Worm (Caenorhabditis elegans) whole organism, L3 larva: ENCODE data around the gene syd-2.
A peak's percentile ranks its signal among the peaks of the same experiment; 100 is the strongest.

Experiments used
- R02D3.7 ChIP-seq: fragments of 150-350 bp; optimal IDR thresholded peaks from 2 replicates; lab custom pipeline; 2014; ENCODE audit warnings: missing biosample characterization, missing genetic modification characterization
- ZK546.5 ChIP-seq: sonication (generic microtip); optimal IDR thresholded peaks from 2 replicates; lab custom pipeline; 2017; ENCODE audit warnings: missing biosample characterization, missing genetic modification characterization
- aly-2 ChIP-seq: fragments of 150-350 bp; optimal IDR thresholded peaks from 2 replicates; lab custom pipeline; 2014; ENCODE audit warnings: missing biosample characterization, missing genetic modification characterization
- ama-1 ChIP-seq: fragments of 150-350 bp; optimal IDR thresholded peaks from 2 replicates; lab custom pipeline; 2018
- ceh-16 ChIP-seq: sonication (generic microtip); optimal IDR thresholded peaks from 2 replicates; lab custom pipeline; 2017; ENCODE audit warnings: missing biosample characterization, missing genetic modification characterization
- ceh-28 ChIP-seq: fragments of 150-350 bp; optimal IDR thresholded peaks from 2 replicates; lab custom pipeline; 2014; ENCODE audit warnings: missing biosample characterization, missing genetic modification reagents, missing genetic modification characterization
- ceh-82 ChIP-seq: fragments of 150-350 bp; optimal IDR thresholded peaks from 2 replicates; lab custom pipeline; 2014; ENCODE audit warnings: missing biosample characterization, missing genetic modification characterization
- ceh-9 ChIP-seq: sonication (generic microtip); optimal IDR thresholded peaks from 2 replicates; lab custom pipeline; 2018; ENCODE audit warnings: missing biosample characterization, missing genetic modification characterization
- daf-12 ChIP-seq: fragments of 150-350 bp; optimal IDR thresholded peaks from 2 replicates; lab custom pipeline; 2014; ENCODE audit warnings: missing biosample characterization, missing genetic modification reagents, missing genetic modification characterization
- egl-27 ChIP-seq: sonication (generic microtip); optimal IDR thresholded peaks from 4 replicates; lab custom pipeline; 2017; ENCODE audit warnings: missing biosample characterization, missing genetic modification reagents, missing genetic modification characterization
- egl-5 ChIP-seq: fragments of 150-350 bp; optimal IDR thresholded peaks from 2 replicates; lab custom pipeline; 2017; ENCODE audit warnings: missing biosample characterization, missing genetic modification reagents, missing genetic modification characterization, inconsistent platforms
- elt-1 ChIP-seq: fragments of 150-350 bp; optimal IDR thresholded peaks from 2 replicates; lab custom pipeline; 2014; ENCODE audit warnings: missing biosample characterization, missing genetic modification characterization
- elt-2 ChIP-seq: sonication (generic microtip); optimal IDR thresholded peaks from 2 replicates; lab custom pipeline; 2016; ENCODE audit warnings: missing genetic modification reagents, mild to moderate bottlenecking, missing genetic modification characterization, missing compliant biosample characterization
- elt-3 ChIP-seq, 3 experiments: fragments of 150-350 bp in 1 of 3; sonication (generic microtip) in 2 of 3; optimal IDR thresholded peaks; 2 replicates in 2 of 3; 4 replicates in 1 of 3; lab custom pipeline; 2014 to 2017; ENCODE audit warnings: missing biosample characterization in 3 of 3, missing genetic modification characterization in 3 of 3
- eor-1 ChIP-seq, 2 experiments: fragments of 150-350 bp; optimal IDR thresholded peaks; 2 replicates each; lab custom pipeline; 2014 to 2018; ENCODE audit warnings: missing biosample characterization in 2 of 2, missing genetic modification characterization in 2 of 2
- fkh-10 ChIP-seq: sonication (generic microtip); optimal IDR thresholded peaks from 2 replicates; lab custom pipeline; 2017; ENCODE audit warnings: missing biosample characterization, missing genetic modification reagents, missing genetic modification characterization
- fkh-2 ChIP-seq: fragments of 150-350 bp; optimal IDR thresholded peaks from 2 replicates; lab custom pipeline; 2014; ENCODE audit warnings: missing biosample characterization, missing genetic modification reagents, missing genetic modification characterization
- fos-1 ChIP-seq: fragments of 150-350 bp; optimal IDR thresholded peaks from 2 replicates; lab custom pipeline; 2014; ENCODE audit warnings: missing biosample characterization, missing genetic modification characterization
- hmg-11 ChIP-seq: sonication (generic microtip); optimal IDR thresholded peaks from 2 replicates; lab custom pipeline; 2016; ENCODE audit warnings: missing genetic modification characterization, missing compliant biosample characterization
- jun-1 ChIP-seq: fragments of 150-350 bp; optimal IDR thresholded peaks from 2 replicates; lab custom pipeline; 2014; ENCODE audit warnings: missing biosample characterization, missing genetic modification reagents, missing genetic modification characterization
- lin-15B ChIP-seq: fragments of 150-350 bp; optimal IDR thresholded peaks from 2 replicates; lab custom pipeline; 2014; ENCODE audit warnings: missing biosample characterization, missing genetic modification characterization
- lin-39 ChIP-seq: fragments of 150-350 bp; optimal IDR thresholded peaks from 2 replicates; lab custom pipeline; 2018; ENCODE audit warnings: missing biosample characterization, missing genetic modification reagents, missing genetic modification characterization
- lsy-12 ChIP-seq: sonication (generic microtip); optimal IDR thresholded peaks from 2 replicates; lab custom pipeline; 2016; ENCODE audit warnings: mild to moderate bottlenecking, missing genetic modification characterization, missing compliant biosample characterization
- mdl-1 ChIP-seq: fragments of 150-350 bp; optimal IDR thresholded peaks from 2 replicates; lab custom pipeline; 2014; ENCODE audit warnings: missing biosample characterization, missing genetic modification characterization
- mml-1 ChIP-seq: fragments of 150-350 bp; sonication (generic microtip); optimal IDR thresholded peaks from 3 replicates; lab custom pipeline; 2014; ENCODE audit warnings: missing biosample characterization, missing genetic modification characterization
- nfya-1 ChIP-seq: sonication (generic microtip); optimal IDR thresholded peaks from 2 replicates; lab custom pipeline; 2017; ENCODE audit warnings: missing genetic modification characterization, mild to moderate bottlenecking, missing compliant biosample characterization, antibody characterized with exemption, moderate library complexity; ENCODE audit not compliant: insufficient read depth
- nhr-11 ChIP-seq: fragments of 150-350 bp; optimal IDR thresholded peaks from 2 replicates; lab custom pipeline; 2014; ENCODE audit warnings: missing biosample characterization, missing genetic modification characterization
- nhr-12 ChIP-seq: fragments of 150-350 bp; optimal IDR thresholded peaks from 2 replicates; lab custom pipeline; 2014; ENCODE audit warnings: missing biosample characterization, missing genetic modification characterization
- nhr-23 ChIP-seq: fragments of 150-350 bp; optimal IDR thresholded peaks from 2 replicates; lab custom pipeline; 2014; ENCODE audit warnings: missing biosample characterization, missing genetic modification reagents, missing genetic modification characterization
- nhr-237 ChIP-seq: fragments of 150-350 bp; optimal IDR thresholded peaks from 2 replicates; lab custom pipeline; 2014; ENCODE audit warnings: missing biosample characterization, missing genetic modification characterization
- nhr-25 ChIP-seq: sonication (generic microtip); optimal IDR thresholded peaks from 2 replicates; lab custom pipeline; 2017; ENCODE audit warnings: missing biosample characterization, missing genetic modification characterization
- nhr-28 ChIP-seq: fragments of 150-350 bp; optimal IDR thresholded peaks from 2 replicates; lab custom pipeline; 2014; ENCODE audit warnings: missing biosample characterization, missing genetic modification characterization
- nhr-43 ChIP-seq: sonication (generic microtip); optimal IDR thresholded peaks from 2 replicates; lab custom pipeline; 2016; ENCODE audit warnings: mild to moderate bottlenecking, missing genetic modification characterization, missing compliant biosample characterization; ENCODE audit not compliant: poor library complexity, severe bottlenecking
- nhr-67 ChIP-seq: fragments of 150-350 bp; optimal IDR thresholded peaks from 2 replicates; lab custom pipeline; 2014; ENCODE audit warnings: missing biosample characterization, missing genetic modification characterization
- nhr-76 ChIP-seq: fragments of 150-350 bp; sonication (generic microtip); optimal IDR thresholded peaks from 5 replicates; lab custom pipeline; 2014; ENCODE audit warnings: missing biosample characterization, missing genetic modification characterization
- nhr-77 ChIP-seq: fragments of 150-350 bp; optimal IDR thresholded peaks from 2 replicates; lab custom pipeline; 2014; ENCODE audit warnings: missing biosample characterization, missing genetic modification characterization
- pha-4 ChIP-seq: fragments of 150-350 bp; optimal IDR thresholded peaks from 2 replicates; lab custom pipeline; 2014; ENCODE audit warnings: missing biosample characterization, missing genetic modification reagents, missing genetic modification characterization
- pqm-1 ChIP-seq: fragments of 150-350 bp; optimal IDR thresholded peaks from 2 replicates; lab custom pipeline; 2017; ENCODE audit warnings: missing biosample characterization, missing genetic modification characterization, inconsistent platforms
- sea-2 ChIP-seq: fragments of 150-350 bp; sonication (generic microtip); optimal IDR thresholded peaks from 4 replicates; lab custom pipeline; 2014; ENCODE audit warnings: missing biosample characterization, missing genetic modification reagents, missing genetic modification characterization
- skn-1 ChIP-seq: fragments of 150-350 bp; optimal IDR thresholded peaks from 2 replicates; lab custom pipeline; 2014; ENCODE audit warnings: missing biosample characterization, missing genetic modification characterization
- snpc-4 ChIP-seq: fragments of 150-350 bp; optimal IDR thresholded peaks from 2 replicates; lab custom pipeline; 2014; ENCODE audit warnings: missing biosample characterization, missing genetic modification characterization
- tbx-2 ChIP-seq: sonication (generic microtip); optimal IDR thresholded peaks from 2 replicates; lab custom pipeline; 2016; ENCODE audit warnings: mild to moderate bottlenecking, missing genetic modification characterization, missing compliant biosample characterization
- unc-39 ChIP-seq: sonication (generic microtip); optimal IDR thresholded peaks from 4 replicates; lab custom pipeline; 2017; ENCODE audit warnings: missing biosample characterization, missing genetic modification characterization
- unc-62 ChIP-seq: fragments of 150-350 bp; sonication (generic microtip); optimal IDR thresholded peaks from 4 replicates; lab custom pipeline; 2014; ENCODE audit warnings: missing biosample characterization, missing genetic modification reagents, missing genetic modification characterization
- zag-1 ChIP-seq: fragments of 150-350 bp; optimal IDR thresholded peaks from 2 replicates; lab custom pipeline; 2014; ENCODE audit warnings: missing biosample characterization, missing genetic modification characterization
- ztf-11 ChIP-seq: fragments of 150-350 bp; optimal IDR thresholded peaks from 2 replicates; lab custom pipeline; 2014; ENCODE audit warnings: missing biosample characterization, missing genetic modification characterization
- ztf-4 ChIP-seq: fragments of 150-350 bp; optimal IDR thresholded peaks from 2 replicates; lab custom pipeline; 2014; ENCODE audit warnings: missing biosample characterization, missing genetic modification characterization

syd-2 gene

ce11 chrX:10566775-10567174 lies 11.7 kb upstream of the syd-2 start:
- peak; percentile 35 for TF ChIP-seq nhr-23 (tag; lab: Kevin White, UChicago)
- TF ChIP-seq R02D3.7 (tag; lab: Kevin White, UChicago) = no peak
- no peak for TF ChIP-seq unc-62 (GFP tag; lab: Kevin White, UChicago)
- TF ChIP-seq zag-1 (tag; lab: Kevin White, UChicago) = no peak
- no peak for TF ChIP-seq snpc-4 (tag; lab: Kevin White, UChicago)
- TF ChIP-seq nhr-76 (tag; lab: Kevin White, UChicago) = no peak
- TF ChIP-seq fkh-2 (tag; lab: Kevin White, UChicago) = no peak
- peak; percentile 11 for TF ChIP-seq hmg-11 (tag; lab: Kevin White, UChicago)
- TF ChIP-seq tbx-2 = no peak
- TF ChIP-seq nhr-12 = no peak
- no peak for TF ChIP-seq elt-3 (tag; optimal IDR thresholded peaks at IDR 0.05; lab: Kevin White, UChicago)
- no peak for TF ChIP-seq fkh-10 (GFP tag; lab: Kevin White, UChicago)
- TF ChIP-seq aly-2 (tag; lab: Kevin White, UChicago) = no peak
- TF ChIP-seq lin-39 = no peak
- no peak for TF ChIP-seq ztf-11 (tag; lab: Kevin White, UChicago)
- TF ChIP-seq nhr-28 (tag; lab: Kevin White, UChicago) = no peak
- no peak for TF ChIP-seq ceh-9 (tag; lab: Kevin White, UChicago)
- TF ChIP-seq ceh-82 (tag; lab: Kevin White, UChicago) = no peak
- no peak for TF ChIP-seq nhr-11
- no peak for TF ChIP-seq nhr-67
- TF ChIP-seq mml-1 (tag; lab: Kevin White, UChicago) = no peak
- TF ChIP-seq daf-12 (tag; lab: Kevin White, UChicago) = no peak
- peak; percentile 60 for TF ChIP-seq pha-4 (tag; lab: Kevin White, UChicago)
- peak; percentile 16 for TF ChIP-seq elt-2 (tag; lab: Kevin White, UChicago)
- no peak for TF ChIP-seq nhr-237 (tag; lab: Kevin White, UChicago)
- no peak for TF ChIP-seq sea-2 (GFP tag; lab: Kevin White, UChicago)
- TF ChIP-seq elt-1 (tag; lab: Kevin White, UChicago) = no peak
- TF ChIP-seq skn-1 = no peak
- no peak for TF ChIP-seq ztf-4 (tag; lab: Kevin White, UChicago)
- peak; percentile 61 for TF ChIP-seq nfya-1 (tag; lab: Kevin White, UChicago)
- TF ChIP-seq ama-1 (lab: Kevin White, UChicago) = no peak
- peak; percentile 10 for TF ChIP-seq egl-5 (tag; lab: Kevin White, UChicago)
- TF ChIP-seq lsy-12 (tag; lab: Kevin White, UChicago) = no peak
- TF ChIP-seq pqm-1 = peak; percentile 10
- TF ChIP-seq nhr-43 = no peak
- TF ChIP-seq eor-1 (tag; optimal IDR thresholded peaks at IDR 0.05; lab: Kevin White, UChicago) = no peak
- TF ChIP-seq nhr-77 = no peak
- TF ChIP-seq ceh-16 (tag; lab: Kevin White, UChicago) = no peak
- no peak for TF ChIP-seq jun-1 (tag; lab: Kevin White, UChicago)
- no peak for TF ChIP-seq ceh-28 (tag; lab: Kevin White, UChicago)
- TF ChIP-seq unc-39 (tag; lab: Kevin White, UChicago) = no peak
- peak; percentile 25 for TF ChIP-seq nhr-25
- no peak for TF ChIP-seq mdl-1 (tag; lab: Kevin White, UChicago)
- no peak for TF ChIP-seq egl-27 (tag; lab: Kevin White, UChicago)
- no peak for TF ChIP-seq ZK546.5 (tag; lab: Kevin White, UChicago)
- TF ChIP-seq lin-15B = no peak
- TF ChIP-seq fos-1 (tag; lab: Kevin White, UChicago) = no peak

ce11 chrX:10559203-10559602 lies 4.2 kb upstream of the syd-2 start, which contains the start of gene F59F5.7:
Gene F59F5.7 (plus strand): TSS chrX:10559503.
- TF ChIP-seq lsy-12 (tag; lab: Kevin White, UChicago) (no peak), ztf-11 (tag; lab: Kevin White, UChicago) (no peak), ceh-16 (tag; lab: Kevin White, UChicago) (no peak), egl-27 (tag; lab: Kevin White, UChicago) (no peak), fkh-2 (tag; lab: Kevin White, UChicago) (no peak)
